Worm (Caenorhabditis elegans) whole organism, L2 larva: ENCODE measurements around the gene grl-14.

ENCODE experiments used
- ama-1 ChIP-seq: fragments of 150-350 bp; optimal IDR thresholded peaks from 2 replicates; lab custom pipeline; 2018; ENCODE audit warnings: inconsistent platforms
- ceh-16 ChIP-seq: fragments of 150-350 bp; optimal IDR thresholded peaks from 2 replicates; lab custom pipeline; 2014; ENCODE audit warnings: missing biosample characterization, missing genetic modification characterization
- ceh-82 ChIP-seq: fragments of 150-350 bp; optimal IDR thresholded peaks from 2 replicates; lab custom pipeline; 2014; ENCODE audit warnings: missing biosample characterization, missing genetic modification characterization
- elt-3 ChIP-seq: sonication (generic microtip); optimal IDR thresholded peaks from 2 replicates; lab custom pipeline; 2017; ENCODE audit warnings: missing biosample characterization, missing genetic modification characterization
- fos-1 ChIP-seq: fragments of 150-350 bp; optimal IDR thresholded peaks from 2 replicates; lab custom pipeline; 2014; ENCODE audit warnings: missing biosample characterization, missing genetic modification characterization
- lin-11 ChIP-seq: fragments of 150-350 bp; sonication (generic microtip); optimal IDR thresholded peaks from 2 replicates; lab custom pipeline; 2014; ENCODE audit warnings: missing biosample characterization, missing genetic modification characterization, inconsistent platforms, mixed read lengths
- mab-5 ChIP-seq: fragments of 150-350 bp; optimal IDR thresholded peaks from 2 replicates; lab custom pipeline; 2014; ENCODE audit warnings: missing biosample characterization, missing genetic modification characterization
- nhr-12 ChIP-seq: fragments of 150-350 bp; optimal IDR thresholded peaks from 2 replicates; lab custom pipeline; 2014; ENCODE audit warnings: missing biosample characterization, missing genetic modification characterization
- nhr-25 ChIP-seq: fragments of 150-350 bp; sonication (generic microtip); optimal IDR thresholded peaks from 3 replicates; lab custom pipeline; 2014; ENCODE audit warnings: missing biosample characterization, missing genetic modification characterization
- snpc-4 ChIP-seq: fragments of 150-350 bp; optimal IDR thresholded peaks from 2 replicates; lab custom pipeline; 2014; ENCODE audit warnings: missing biosample characterization, missing genetic modification characterization
- unc-39 ChIP-seq: fragments of 150-350 bp; optimal IDR thresholded peaks from 2 replicates; lab custom pipeline; 2014; ENCODE audit warnings: missing biosample characterization, missing genetic modification characterization
- unc-62 ChIP-seq: fragments of 150-350 bp; optimal IDR thresholded peaks from 2 replicates; lab custom pipeline; 2014; ENCODE audit warnings: missing biosample characterization, missing genetic modification reagents, missing genetic modification characterization
- zag-1 ChIP-seq: fragments of 150-350 bp; optimal IDR thresholded peaks from 2 replicates; lab custom pipeline; 2014; ENCODE audit warnings: missing biosample characterization, missing genetic modification characterization

- TF ChIP-seq nhr-25 (tag; lab: Kevin White, UChicago) = peak; percentile 46
- TF ChIP-seq nhr-12 = no peak
- no peak for TF ChIP-seq lin-11 (tag; lab: Kevin White, UChicago)
- TF ChIP-seq zag-1 (tag; lab: Kevin White, UChicago) = no peak
- no peak for TF ChIP-seq elt-3 (tag; lab: Kevin White, UChicago)
- no peak for TF ChIP-seq ceh-16 (tag; lab: Kevin White, UChicago)
- TF ChIP-seq unc-62 (GFP tag; lab: Kevin White, UChicago) = no peak
- no peak for TF ChIP-seq fos-1 (tag; lab: Kevin White, UChicago)
- no peak for TF ChIP-seq ama-1 (lab: Kevin White, UChicago)
- no peak for TF ChIP-seq ceh-82 (tag; lab: Kevin White, UChicago)
- TF ChIP-seq snpc-4 (tag; lab: Kevin White, UChicago) = no peak
- TF ChIP-seq mab-5 (tag; lab: Kevin White, UChicago) = no peak
- TF ChIP-seq unc-39 (tag; lab: Kevin White, UChicago) = no peak
Measured at ce11 chrV:20861080-20861479, 35.7 kb downstream of the grl-14 start, which contains the start of gene try-4.
